Worm (Caenorhabditis elegans) whole organism, L1 larva: ENCODE results near the gene cuc-1.

Source experiments
- ama-1 ChIP-seq: fragments of 150-350 bp; optimal IDR thresholded peaks from 2 replicates; lab custom pipeline; 2014
- ceh-63 ChIP-seq: fragments of 200-800 bp; sonication (Bioruptor generic); optimal IDR thresholded peaks from 2 replicates; lab custom pipeline; 2018; ENCODE audit warnings: mild to moderate bottlenecking, missing genetic modification characterization, missing compliant biosample characterization
- ces-1 ChIP-seq: fragments of 150-350 bp; optimal IDR thresholded peaks from 2 replicates; lab custom pipeline; 2014; ENCODE audit warnings: missing biosample characterization, missing genetic modification reagents, missing genetic modification characterization
- egl-27 ChIP-seq, 2 experiments: fragments of 150-350 bp in 1 of 2; sonication (generic microtip); optimal IDR thresholded peaks; 3 replicates each; lab custom pipeline; 2017 to 2018; ENCODE audit warnings: missing biosample characterization in 2 of 2, missing genetic modification characterization in 2 of 2, missing genetic modification reagents in 2 of 2
- fkh-10 ChIP-seq: sonication (generic microtip); optimal IDR thresholded peaks from 2 replicates; lab custom pipeline; 2017; ENCODE audit warnings: missing biosample characterization, missing genetic modification reagents, missing genetic modification characterization
- lin-15B ChIP-seq: fragments of 150-350 bp; sonication (generic microtip); optimal IDR thresholded peaks from 3 replicates; lab custom pipeline; 2014; ENCODE audit warnings: missing biosample characterization, missing genetic modification characterization
- nhr-11 ChIP-seq: fragments of 150-350 bp; optimal IDR thresholded peaks from 2 replicates; lab custom pipeline; 2014; ENCODE audit warnings: missing biosample characterization, missing genetic modification characterization
- nhr-47 ChIP-seq: sonication (generic microtip); optimal IDR thresholded peaks from 2 replicates; lab custom pipeline; 2016; ENCODE audit warnings: mild to moderate bottlenecking, missing genetic modification characterization, moderate library complexity, missing compliant biosample characterization
- nhr-84 ChIP-seq: sonication (generic microtip); optimal IDR thresholded peaks from 2 replicates; lab custom pipeline; 2017; ENCODE audit warnings: missing biosample characterization, missing genetic modification characterization
- nhr-85 ChIP-seq: sonication (generic microtip); peaks from one replicate; lab custom pipeline; 2016; ENCODE audit warnings: missing genetic modification characterization, inconsistent platforms, missing compliant biosample characterization
- nhr-90 ChIP-seq: sonication (generic microtip); optimal IDR thresholded peaks from 2 replicates; lab custom pipeline; 2016; ENCODE audit warnings: mild to moderate bottlenecking, missing genetic modification characterization, missing compliant biosample characterization; ENCODE audit not compliant: poor library complexity
- rnt-1 ChIP-seq: sonication (generic microtip); optimal IDR thresholded peaks from 2 replicates; lab custom pipeline; 2016; ENCODE audit warnings: mild to moderate bottlenecking, missing genetic modification characterization, moderate library complexity, missing compliant biosample characterization
- snpc-4 ChIP-seq: fragments of 150-350 bp; optimal IDR thresholded peaks from 2 replicates; lab custom pipeline; 2014; ENCODE audit warnings: missing biosample characterization, missing genetic modification characterization
- zag-1 ChIP-seq: fragments of 150-350 bp; optimal IDR thresholded peaks from 2 replicates; lab custom pipeline; 2014; ENCODE audit warnings: missing biosample characterization, missing genetic modification characterization

ce11 chrIII:7866189-7866588 lies 5.4 kb upstream of the cuc-1 start, which contains the start of gene cup-4:
- no peak for TF ChIP-seq nhr-47 (tag; lab: Kevin White, UChicago)
- no peak for TF ChIP-seq snpc-4 (tag; lab: Kevin White, UChicago)
- TF ChIP-seq ama-1 (lab: Kevin White, UChicago) = no peak
- TF ChIP-seq nhr-11 (tag; lab: Kevin White, UChicago) = no peak
- no peak for TF ChIP-seq ceh-63 (GFP tag; lab: Kevin White, UChicago)
- TF ChIP-seq nhr-85 (tag; lab: Kevin White, UChicago) = no peak
- no peak for TF ChIP-seq ces-1
- TF ChIP-seq lin-15B (tag; lab: Kevin White, UChicago) = no peak
- TF ChIP-seq nhr-84 (tag; lab: Kevin White, UChicago) = no peak
- TF ChIP-seq rnt-1 (tag; lab: Kevin White, UChicago) = no peak
- TF ChIP-seq fkh-10 = no peak
- no peak for TF ChIP-seq nhr-90 (tag; lab: Kevin White, UChicago)
- TF ChIP-seq egl-27 (tag; optimal IDR thresholded peaks at IDR 0.05; lab: Kevin White, UChicago) = no peak
- TF ChIP-seq zag-1 (tag; lab: Kevin White, UChicago) = no peak
